Worm (Caenorhabditis elegans) whole organism, L1 larva: ENCODE data around the gene pqn-71.

Source experiments
- F16B12.6 ChIP-seq: fragments of 150-350 bp; optimal IDR thresholded peaks from 2 replicates; lab custom pipeline; 2014; ENCODE audit warnings: missing biosample characterization, missing genetic modification characterization
- Y116A8C.19 ChIP-seq: sonication (generic microtip); optimal IDR thresholded peaks from 2 replicates; lab custom pipeline; 2016; ENCODE audit warnings: missing compliant biosample characterization, missing genetic modification characterization, borderline replicate concordance
- aly-2 ChIP-seq: fragments of 150-350 bp; optimal IDR thresholded peaks from 2 replicates; lab custom pipeline; 2014; ENCODE audit warnings: missing biosample characterization, missing genetic modification characterization
- ceh-8 ChIP-seq: fragments of 200-800 bp; sonication (Bioruptor generic); optimal IDR thresholded peaks from 2 replicates; lab custom pipeline; 2018; ENCODE audit warnings: mild to moderate bottlenecking, missing genetic modification characterization, moderate library complexity, missing compliant biosample characterization
- ceh-88 ChIP-seq: fragments of 200-800 bp; sonication (Bioruptor generic); IDR thresholded peaks from 2 replicates; pipeline ENCODE4 v1.3.6; 2022; ENCODE audit warnings: missing genetic modification characterization, missing compliant biosample characterization
- dpl-1 ChIP-seq, 3 experiments: fragments of 150-350 bp in 2 of 3; sonication (generic microtip) in 1 of 3; optimal IDR thresholded peaks; 2 replicates each; lab custom pipeline; 2014 to 2017; ENCODE audit warnings: missing biosample characterization in 3 of 3, missing genetic modification characterization in 3 of 3, missing genetic modification reagents in 3 of 3
- dsc-1 ChIP-seq: sonication (generic microtip); optimal IDR thresholded peaks from 2 replicates; lab custom pipeline; 2016; ENCODE audit warnings: mild to moderate bottlenecking, missing genetic modification characterization, missing compliant biosample characterization
- efl-1 ChIP-seq, 4 experiments: fragments of 150-350 bp; optimal IDR thresholded peaks in 3 of 4; peaks in 1 of 4; 1 replicate in 1 of 4; 2 replicates in 3 of 4; lab custom pipeline; 2014; ENCODE audit warnings: missing biosample characterization in 2 of 4, missing genetic modification characterization in 2 of 4, missing genetic modification reagents in 2 of 4
- egl-13 ChIP-seq: sonication (generic microtip); optimal IDR thresholded peaks from 2 replicates; lab custom pipeline; 2016; ENCODE audit warnings: missing genotype, missing genetic modification reagents, missing genetic modification characterization, missing compliant biosample characterization
- egl-27 ChIP-seq, 2 experiments: fragments of 150-350 bp in 1 of 2; sonication (generic microtip); optimal IDR thresholded peaks; 3 replicates each; lab custom pipeline; 2017 to 2018; ENCODE audit warnings: missing biosample characterization in 2 of 2, missing genetic modification characterization in 2 of 2, missing genetic modification reagents in 2 of 2
- elt-2 ChIP-seq: sonication (generic microtip); optimal IDR thresholded peaks from 2 replicates; lab custom pipeline; 2016; ENCODE audit warnings: missing genetic modification characterization, mild to moderate bottlenecking, inconsistent platforms, missing compliant biosample characterization, missing genetic modification reagents
- elt-3 ChIP-seq, 6 experiments: fragments of 150-350 bp in 1 of 6; sonication (generic microtip); optimal IDR thresholded peaks; 2 replicates each; lab custom pipeline; 2017 to 2018; ENCODE audit warnings: missing biosample characterization in 6 of 6, missing genetic modification characterization in 6 of 6, inconsistent platforms in 1 of 6
- ets-5 ChIP-seq: fragments of 200-800 bp; sonication (Bioruptor generic); IDR thresholded peaks from 2 replicates; pipeline ENCODE4 v1.3.6; 2022; ENCODE audit warnings: missing genetic modification characterization, missing compliant biosample characterization
- fkh-4 ChIP-seq: sonication (generic microtip); optimal IDR thresholded peaks from 2 replicates; lab custom pipeline; 2016; ENCODE audit warnings: missing compliant biosample characterization, missing genetic modification characterization, borderline replicate concordance
- fkh-8 ChIP-seq: sonication (generic microtip); optimal IDR thresholded peaks from 2 replicates; lab custom pipeline; 2016; ENCODE audit warnings: mild to moderate bottlenecking, missing genetic modification characterization, missing compliant biosample characterization
- fos-1 ChIP-seq: fragments of 150-350 bp; optimal IDR thresholded peaks from 2 replicates; lab custom pipeline; 2014; ENCODE audit warnings: missing biosample characterization, missing genetic modification characterization
- jun-1 ChIP-seq: fragments of 150-350 bp; optimal IDR thresholded peaks from 2 replicates; lab custom pipeline; 2014; ENCODE audit warnings: missing biosample characterization, missing genetic modification reagents, missing genetic modification characterization
- lin-13 ChIP-seq: fragments of 150-350 bp; optimal IDR thresholded peaks from 2 replicates; lab custom pipeline; 2014; ENCODE audit warnings: missing biosample characterization, missing genetic modification reagents, missing genetic modification characterization
- lir-3 ChIP-seq: sonication (generic microtip); optimal IDR thresholded peaks from 2 replicates; lab custom pipeline; 2016; ENCODE audit warnings: mild to moderate bottlenecking, missing genetic modification characterization, moderate library complexity, missing compliant biosample characterization; ENCODE audit not compliant: poor library complexity
- mab-9 ChIP-seq: fragments of 200-800 bp; sonication (Bioruptor generic); IDR thresholded peaks from 2 replicates; pipeline ENCODE4 v1.3.6; 2022; ENCODE audit warnings: missing genetic modification reagents, missing genetic modification characterization, missing compliant biosample characterization
- mef-2 ChIP-seq: fragments of 150-350 bp; optimal IDR thresholded peaks from 2 replicates; lab custom pipeline; 2014; ENCODE audit warnings: missing biosample characterization, missing genetic modification characterization
- mep-1 ChIP-seq: fragments of 150-350 bp; optimal IDR thresholded peaks from 2 replicates; lab custom pipeline; 2014; ENCODE audit warnings: missing biosample characterization, missing genetic modification characterization
- nhr-19 ChIP-seq: fragments of 200-800 bp; sonication (Bioruptor generic); conservative IDR thresholded peaks from 2 replicates; pipeline ENCODE4 v1.3.6; 2022; ENCODE audit warnings: missing genetic modification characterization, missing compliant biosample characterization
- nhr-47 ChIP-seq: sonication (generic microtip); optimal IDR thresholded peaks from 2 replicates; lab custom pipeline; 2016; ENCODE audit warnings: mild to moderate bottlenecking, missing genetic modification characterization, moderate library complexity, missing compliant biosample characterization
- nhr-71 ChIP-seq: sonication (generic microtip); optimal IDR thresholded peaks from 2 replicates; lab custom pipeline; 2016; ENCODE audit warnings: mild to moderate bottlenecking, missing genetic modification characterization, moderate library complexity, missing compliant biosample characterization
- nhr-77 ChIP-seq: fragments of 150-350 bp; optimal IDR thresholded peaks from 2 replicates; lab custom pipeline; 2014; ENCODE audit warnings: missing biosample characterization, missing genetic modification characterization
- nhr-84 ChIP-seq: sonication (generic microtip); optimal IDR thresholded peaks from 2 replicates; lab custom pipeline; 2017; ENCODE audit warnings: missing biosample characterization, missing genetic modification characterization
- nhr-85 ChIP-seq: sonication (generic microtip); peaks from one replicate; lab custom pipeline; 2016; ENCODE audit warnings: missing genetic modification characterization, inconsistent platforms, missing compliant biosample characterization
- pax-3 ChIP-seq: fragments of 200-800 bp; sonication (Bioruptor generic); optimal IDR thresholded peaks from 2 replicates; lab custom pipeline; 2018; ENCODE audit warnings: mild to moderate bottlenecking, missing genetic modification characterization, moderate library complexity, missing compliant biosample characterization
- pqm-1 ChIP-seq: sonication (generic microtip); optimal IDR thresholded peaks from 3 replicates; lab custom pipeline; 2017; ENCODE audit warnings: missing biosample characterization, missing genetic modification characterization
- skn-1 ChIP-seq: fragments of 150-350 bp; optimal IDR thresholded peaks from 2 replicates; lab custom pipeline; 2014; ENCODE audit warnings: missing biosample characterization, missing genetic modification characterization
- snpc-4 ChIP-seq: fragments of 150-350 bp; optimal IDR thresholded peaks from 2 replicates; lab custom pipeline; 2014; ENCODE audit warnings: missing biosample characterization, missing genetic modification characterization
- snu-23 ChIP-seq: sonication (generic microtip); optimal IDR thresholded peaks from 2 replicates; lab custom pipeline; 2016; ENCODE audit warnings: missing genetic modification characterization, missing compliant biosample characterization
- sox-4 ChIP-seq: sonication (generic microtip); optimal IDR thresholded peaks from 2 replicates; lab custom pipeline; 2016; ENCODE audit warnings: missing genetic modification characterization, missing compliant biosample characterization
- sup-37 ChIP-seq: fragments of 200-800 bp; sonication (Bioruptor generic); optimal IDR thresholded peaks from 2 replicates; lab custom pipeline; 2018; ENCODE audit warnings: mild to moderate bottlenecking, missing genetic modification characterization, missing compliant biosample characterization
- swsn-7 ChIP-seq: sonication (generic microtip); optimal IDR thresholded peaks from 2 replicates; lab custom pipeline; 2016; ENCODE audit warnings: missing genetic modification characterization, missing compliant biosample characterization
- tlp-1 ChIP-seq: fragments of 150-350 bp; optimal IDR thresholded peaks from 2 replicates; lab custom pipeline; 2014; ENCODE audit warnings: missing biosample characterization, missing genetic modification characterization
- unc-130 ChIP-seq: fragments of 150-350 bp; optimal IDR thresholded peaks from 2 replicates; lab custom pipeline; 2017; ENCODE audit warnings: missing biosample characterization, missing genetic modification characterization, inconsistent platforms
- unc-86 ChIP-seq: sonication (generic microtip); optimal IDR thresholded peaks from 2 replicates; lab custom pipeline; 2016; ENCODE audit warnings: missing genetic modification characterization, missing compliant biosample characterization
- unc-98 ChIP-seq: fragments of 200-800 bp; sonication (Bioruptor generic); IDR thresholded peaks from 2 replicates; pipeline ENCODE4 v1.3.6; 2022; ENCODE audit warnings: missing genetic modification characterization, missing compliant biosample characterization
- xbp-1 ChIP-seq: sonication (generic microtip); optimal IDR thresholded peaks from 2 replicates; lab custom pipeline; 2016; ENCODE audit warnings: missing genetic modification characterization, missing compliant biosample characterization
- ztf-4 ChIP-seq: fragments of 150-350 bp; optimal IDR thresholded peaks from 2 replicates; lab custom pipeline; 2014; ENCODE audit warnings: missing biosample characterization, missing genetic modification characterization

pqn-71 gene

ce11 chrV:15464402-15464801 lies 1.1 kb upstream of the pqn-71 start, which contains the start of gene rocf-1:
Gene rocf-1, minus strand, starts transcription at chrV:15464502.
- TF ChIP-seq fos-1 (no peak), Y116A8C.19 (tag; lab: Kevin White, UChicago) (no peak)

ce11 chrV:15466017-15466416 lies 540 bp downstream of the pqn-71 start:
- TF ChIP-seq nhr-47 (no peak), egl-27 (tag; optimal IDR thresholded peaks at IDR 0.05; lab: Kevin White, UChicago) (no peak), nhr-85 (peak; percentile 44), elt-3 (tag; optimal IDR thresholded peaks at IDR 0.05; lab: Kevin White, UChicago) (no peak)

- no peak for TF ChIP-seq fos-1
- no peak for TF ChIP-seq aly-2
- TF ChIP-seq nhr-85: no peak
- TF ChIP-seq F16B12.6: no peak
- TF ChIP-seq lin-13 (GFP tag; lab: Kevin White, UChicago): no peak
- TF ChIP-seq unc-86: no peak
- TF ChIP-seq dpl-1 (GFP tag; optimal IDR thresholded peaks at IDR 0.05; lab: Kevin White, UChicago): no peak
- TF ChIP-seq nhr-71 (tag; lab: Kevin White, UChicago): no peak
- no peak for TF ChIP-seq elt-3 (tag; optimal IDR thresholded peaks at IDR 0.05; lab: Kevin White, UChicago)
Observed at ce11 chrV:15466719-15467118, 1.2 kb downstream of the pqn-71 start.

DNA sequence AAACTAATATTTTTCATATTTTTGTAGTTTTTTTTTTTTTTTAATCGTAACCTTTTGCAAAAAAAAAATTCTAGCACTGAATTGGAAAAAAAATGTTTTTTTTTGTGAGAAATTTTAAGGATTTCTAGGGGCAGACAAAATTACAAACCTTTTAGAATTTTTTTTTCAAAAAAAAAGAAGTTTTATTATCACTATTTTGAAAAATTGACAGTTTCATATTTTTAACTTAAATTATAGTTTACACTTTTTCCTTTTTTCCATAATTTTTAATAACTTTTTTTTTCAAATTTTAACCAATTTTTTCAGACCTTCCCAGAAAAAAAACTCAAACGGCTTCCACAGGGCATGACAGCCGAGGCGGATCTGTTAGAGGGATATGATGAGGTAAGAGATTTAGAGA lies 5.6 kb downstream of the pqn-71 start, which contains the start of gene dpf-1:
Gene dpf-1 (plus strand): TSS at position 301 of the 400 bp plus-strand sequence.
- TF ChIP-seq efl-1 (optimal IDR thresholded peaks at IDR 0.05; lab: Kevin White, UChicago) (no peak), efl-1 (GFP tag; optimal IDR thresholded peaks at IDR 0.05 in 1 of 2; lab: Kevin White, UChicago) (no peak), snu-23 (GFP tag; lab: Kevin White, UChicago) (no peak), skn-1 (tag; lab: Kevin White, UChicago) (no peak)

- TF ChIP-seq elt-2 (peak; percentile 22), nhr-77 (tag; lab: Kevin White, UChicago) (no peak)
Observed at ce11 chrV:15478597-15478996, 13.1 kb downstream of the pqn-71 start, which contains the start of gene C06B8.2. Gene C06B8.2, minus strand, starts transcription at chrV:15478749.

ce11 chrV:15479107-15479506 lies 13.6 kb downstream of the pqn-71 start:
- TF ChIP-seq mef-2 (tag; lab: Kevin White, UChicago) (no peak), fkh-4 (no peak), jun-1 (tag; lab: Kevin White, UChicago) (no peak), nhr-19 (GFP tag; lab: Robert Waterston, UW) (no peak), sup-37 (GFP tag; lab: Kevin White, UChicago) (no peak), dsc-1 (no peak), ets-5 (GFP tag; lab: Robert Waterston, UW) (no peak), unc-130 (tag; lab: Kevin White, UChicago) (no peak), nhr-77 (tag; lab: Kevin White, UChicago) (no peak), ceh-88 (GFP tag; lab: Robert Waterston, UW) (no peak), nhr-85 (no peak), nhr-84 (tag; lab: Kevin White, UChicago) (no peak), lir-3 (tag; lab: Kevin White, UChicago) (no peak), sox-4 (tag; lab: Kevin White, UChicago) (no peak), swsn-7 (tag; lab: Kevin White, UChicago) (no peak), tlp-1 (no peak), elt-2 (no peak)

DNA sequence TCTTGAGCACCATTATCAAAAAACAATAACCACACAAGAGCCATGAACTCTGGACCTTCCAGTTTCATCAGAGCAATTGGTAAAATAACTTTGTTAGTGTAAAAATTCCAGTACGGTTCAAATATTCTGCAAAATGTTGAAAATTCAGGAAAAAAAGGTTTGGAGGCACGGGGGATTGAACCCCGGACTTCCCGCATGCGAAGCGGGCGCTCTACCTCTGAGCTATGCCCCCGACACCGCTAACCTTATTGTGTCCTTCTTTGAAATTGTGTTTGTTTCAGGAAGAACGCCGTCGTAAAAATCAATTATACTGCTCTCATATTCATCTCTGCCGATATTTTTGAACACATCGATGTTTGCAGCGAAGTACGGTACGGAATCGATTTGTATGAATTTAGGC lies 14.3 kb downstream of the pqn-71 start:
- TF ChIP-seq skn-1 (tag; lab: Kevin White, UChicago): no peak
- TF ChIP-seq fkh-8 (tag; lab: Kevin White, UChicago): no peak
- no peak for TF ChIP-seq snpc-4 (tag; lab: Kevin White, UChicago)
- no peak for TF ChIP-seq mep-1 (tag; lab: Kevin White, UChicago)
- no peak for TF ChIP-seq lir-3 (tag; lab: Kevin White, UChicago)
- TF ChIP-seq xbp-1 (tag; lab: Kevin White, UChicago): no peak
- no peak for TF ChIP-seq egl-27 (tag; optimal IDR thresholded peaks at IDR 0.05; lab: Kevin White, UChicago)
- TF ChIP-seq pqm-1 (tag; lab: Kevin White, UChicago): no peak
- no peak for TF ChIP-seq aly-2
- no peak for TF ChIP-seq ztf-4 (tag; lab: Kevin White, UChicago)
- no peak for TF ChIP-seq nhr-85
- no peak for TF ChIP-seq ceh-8
- TF ChIP-seq egl-13: no peak
- TF ChIP-seq pax-3 (tag; lab: Kevin White, UChicago): no peak
- no peak for TF ChIP-seq ets-5 (GFP tag; lab: Robert Waterston, UW)
- no peak for TF ChIP-seq tlp-1
- no peak for TF ChIP-seq unc-98 (GFP tag; lab: Robert Waterston, UW)
- TF ChIP-seq mab-9 (GFP tag; lab: Robert Waterston, UW): no peak
